Worm (Caenorhabditis elegans): ENCODE measurements around the gene nspa-10.

- TF ChIP-seq sea-2 (GFP tag; IDR thresholded peaks at IDR 0.05) (no peak), snpc-4 (GFP tag; optimal IDR thresholded peaks at IDR 0.05) (no peak), snpc-4 (tag; optimal IDR thresholded peaks at IDR 0.05) (no peak), snpc-1.1 (tag; optimal IDR thresholded peaks at IDR 0.05; ENCODE audit: insufficient read depth) (no peak), madf-6 (GFP tag; IDR thresholded peaks at IDR 0.05) (no peak), F10E7.11 (tag; optimal IDR thresholded peaks at IDR 0.05) (no peak), nfya-1 (tag; optimal IDR thresholded peaks at IDR 0.05; ENCODE audit: borderline replicate concordance, insufficient read depth) (no peak), Y79H2A.3 (GFP tag; conservative IDR thresholded peaks at IDR 0.05) (no peak), nfya-2 (GFP tag; IDR thresholded peaks at IDR 0.05) (no peak), unc-62 (GFP tag; optimal IDR thresholded peaks at IDR 0.05) (no peak), athp-1 (tag; optimal IDR thresholded peaks at IDR 0.05) (no peak)
These were observed 23.7 kb downstream of the nspa-10 start, which contains the start of gene Y50E8A.1 for ce11 chrV:14726596-14726995.
